Worm (Caenorhabditis elegans) whole organism, mixed stage, embryonic: ENCODE data around the gene F42A10.9.

Source experiments
- M03D4.4 ChIP-seq: sonication (generic microtip); optimal IDR thresholded peaks from 2 replicates; lab custom pipeline; 2017; ENCODE audit warnings: mild to moderate bottlenecking, missing genetic modification characterization, missing compliant biosample characterization
- bed-3 ChIP-seq: fragments of 200-800 bp; sonication (Bioruptor generic); optimal IDR thresholded peaks from 3 replicates; lab custom pipeline; 2018; ENCODE audit warnings: mild to moderate bottlenecking, missing genetic modification characterization, moderate library complexity, missing compliant biosample characterization
- ceh-39 ChIP-seq: fragments of 150-350 bp; optimal IDR thresholded peaks from 2 replicates; lab custom pipeline; 2014; ENCODE audit warnings: missing biosample characterization, missing genetic modification characterization
- ceh-83 ChIP-seq: fragments of 200-800 bp; sonication (Bioruptor generic); optimal IDR thresholded peaks from 2 replicates; lab custom pipeline; 2018; ENCODE audit warnings: mild to moderate bottlenecking, missing genetic modification characterization, missing compliant biosample characterization
- ces-1 ChIP-seq: fragments of 150-350 bp; optimal IDR thresholded peaks from 2 replicates; lab custom pipeline; 2014; ENCODE audit warnings: missing biosample characterization, missing genetic modification reagents, missing genetic modification characterization
- cnd-1 ChIP-seq: fragments of 200-800 bp; sonication (Bioruptor generic); optimal IDR thresholded peaks from 2 replicates; lab custom pipeline; 2018; ENCODE audit warnings: mild to moderate bottlenecking, missing genetic modification characterization, missing compliant biosample characterization
- drap-1 ChIP-seq: fragments of 200-800 bp; sonication (Bioruptor generic); optimal IDR thresholded peaks from 3 replicates; lab custom pipeline; 2018; ENCODE audit warnings: mild to moderate bottlenecking, missing genetic modification characterization, missing compliant biosample characterization
- elt-1 ChIP-seq: sonication (generic microtip); optimal IDR thresholded peaks from 2 replicates; lab custom pipeline; 2017; ENCODE audit warnings: missing genetic modification characterization, mild to moderate bottlenecking, missing compliant biosample characterization, antibody characterized with exemption, moderate library complexity, borderline replicate concordance; ENCODE audit not compliant: insufficient read depth
- elt-3 ChIP-seq: fragments of 150-350 bp; optimal IDR thresholded peaks from 2 replicates; lab custom pipeline; 2014; ENCODE audit warnings: missing biosample characterization, missing genetic modification characterization
- flh-1 ChIP-seq: fragments of 200-800 bp; sonication (Bioruptor generic); optimal IDR thresholded peaks from 2 replicates; lab custom pipeline; 2018; ENCODE audit warnings: mild to moderate bottlenecking, missing genetic modification characterization, moderate library complexity, missing compliant biosample characterization
- ham-2 ChIP-seq: fragments of 200-800 bp; sonication (Bioruptor generic); optimal IDR thresholded peaks from 2 replicates; lab custom pipeline; 2018; ENCODE audit warnings: mild to moderate bottlenecking, missing genetic modification characterization, missing compliant biosample characterization
- hlh-1 ChIP-seq: fragments of 150-350 bp; optimal IDR thresholded peaks from 2 replicates; lab custom pipeline; 2014; ENCODE audit warnings: missing biosample characterization, missing genetic modification reagents, missing genetic modification characterization
- lin-13 ChIP-seq: fragments of 150-350 bp; optimal IDR thresholded peaks from 2 replicates; lab custom pipeline; 2014; ENCODE audit warnings: missing biosample characterization, missing genetic modification characterization
- lin-32 ChIP-seq: fragments of 200-800 bp; sonication (Bioruptor generic); optimal IDR thresholded peaks from 2 replicates; lab custom pipeline; 2018; ENCODE audit warnings: mild to moderate bottlenecking, missing genetic modification characterization, missing compliant biosample characterization
- lsy-2 ChIP-seq: fragments of 150-350 bp; optimal IDR thresholded peaks from 2 replicates; lab custom pipeline; 2014; ENCODE audit warnings: missing biosample characterization, missing genetic modification characterization
- mab-5 ChIP-seq: fragments of 150-350 bp; optimal IDR thresholded peaks from 2 replicates; lab custom pipeline; 2014; ENCODE audit warnings: missing biosample characterization, missing genetic modification characterization
- mep-1 ChIP-seq: fragments of 150-350 bp; optimal IDR thresholded peaks from 2 replicates; lab custom pipeline; 2017; ENCODE audit warnings: missing biosample characterization, missing genetic modification reagents, missing genetic modification characterization, inconsistent platforms
- mls-2 ChIP-seq: sonication (generic microtip); optimal IDR thresholded peaks from 2 replicates; lab custom pipeline; 2016; ENCODE audit warnings: mild to moderate bottlenecking, missing genetic modification characterization, moderate library complexity, missing compliant biosample characterization
- nhr-12 ChIP-seq: fragments of 150-350 bp; optimal IDR thresholded peaks from 2 replicates; lab custom pipeline; 2014; ENCODE audit warnings: missing biosample characterization, missing genetic modification characterization
- nhr-2 ChIP-seq: fragments of 150-350 bp; optimal IDR thresholded peaks from 2 replicates; lab custom pipeline; 2014; ENCODE audit warnings: missing biosample characterization, missing genetic modification characterization
- nhr-237 ChIP-seq: fragments of 150-350 bp; optimal IDR thresholded peaks from 2 replicates; lab custom pipeline; 2014; ENCODE audit warnings: missing biosample characterization, missing genetic modification characterization
- nhr-28 ChIP-seq: fragments of 150-350 bp; optimal IDR thresholded peaks from 2 replicates; lab custom pipeline; 2014; ENCODE audit warnings: missing biosample characterization, missing genetic modification characterization
- nhr-76 ChIP-seq: sonication (generic microtip); optimal IDR thresholded peaks from 2 replicates; lab custom pipeline; 2017; ENCODE audit warnings: missing biosample characterization, missing genetic modification characterization
- pha-4 ChIP-seq: fragments of 150-350 bp; optimal IDR thresholded peaks from 2 replicates; lab custom pipeline; 2018; ENCODE audit warnings: missing biosample characterization, missing genetic modification reagents, missing genetic modification characterization
- sem-2 ChIP-seq: fragments of 200-800 bp; sonication (Bioruptor generic); optimal IDR thresholded peaks from 2 replicates; lab custom pipeline; 2018; ENCODE audit warnings: mild to moderate bottlenecking, missing genetic modification characterization, missing compliant biosample characterization
- snpc-4 ChIP-seq: fragments of 150-350 bp; optimal IDR thresholded peaks from 2 replicates; lab custom pipeline; 2014; ENCODE audit warnings: missing biosample characterization, missing genetic modification characterization
- sptf-1 ChIP-seq: sonication (generic microtip); optimal IDR thresholded peaks from 2 replicates; lab custom pipeline; 2017; ENCODE audit warnings: mild to moderate bottlenecking, missing genetic modification characterization, moderate library complexity, missing compliant biosample characterization
- tbx-8 ChIP-seq: fragments of 200-800 bp; sonication (Bioruptor generic); optimal IDR thresholded peaks from 2 replicates; lab custom pipeline; 2018; ENCODE audit warnings: mild to moderate bottlenecking, missing genetic modification characterization, moderate library complexity, missing compliant biosample characterization
- unc-120 ChIP-seq: sonication (generic microtip); optimal IDR thresholded peaks from 2 replicates; lab custom pipeline; 2017; ENCODE audit warnings: missing genetic modification characterization, missing compliant biosample characterization; ENCODE audit not compliant: poor library complexity, severe bottlenecking
- unc-39 ChIP-seq: fragments of 150-350 bp; optimal IDR thresholded peaks from 2 replicates; lab custom pipeline; 2014; ENCODE audit warnings: missing biosample characterization, missing genetic modification characterization
- unc-62 ChIP-seq: fragments of 150-350 bp; optimal IDR thresholded peaks from 2 replicates; lab custom pipeline; 2014; ENCODE audit warnings: missing biosample characterization, missing genetic modification reagents, missing genetic modification characterization

The F42A10.9 gene

ce11 chrIII:6170038-6170437 lies 5.7 kb downstream of the F42A10.9 start:
- TF ChIP-seq nhr-237 (tag; lab: Kevin White, UChicago) (peak; percentile 13), mep-1 (tag; lab: Kevin White, UChicago) (no peak), nhr-12 (tag; lab: Kevin White, UChicago) (no peak), unc-62 (GFP tag; lab: Kevin White, UChicago) (peak; percentile 60), elt-1 (no peak), lsy-2 (tag; lab: Kevin White, UChicago) (peak; percentile 6), snpc-4 (tag; lab: Kevin White, UChicago) (no peak), mab-5 (tag; lab: Kevin White, UChicago) (no peak), tbx-8 (GFP tag; lab: Kevin White, UChicago) (no peak), hlh-1 (tag; lab: Kevin White, UChicago) (peak; percentile 18), unc-120 (tag; lab: Kevin White, UChicago) (peak; percentile 62)

- TF ChIP-seq ces-1: no peak
- TF ChIP-seq snpc-4 (tag; lab: Kevin White, UChicago): no peak
- TF ChIP-seq flh-1 (GFP tag; lab: Kevin White, UChicago): no peak
- no peak for TF ChIP-seq lin-32 (GFP tag; lab: Kevin White, UChicago)
- TF ChIP-seq hlh-1 (tag; lab: Kevin White, UChicago): no peak
- no peak for TF ChIP-seq ceh-39 (tag; lab: Kevin White, UChicago)
- no peak for TF ChIP-seq unc-120 (tag; lab: Kevin White, UChicago)
- peak; percentile 33 for TF ChIP-seq ceh-83
- TF ChIP-seq nhr-237 (tag; lab: Kevin White, UChicago): peak; percentile 16
- TF ChIP-seq sem-2 (GFP tag; lab: Kevin White, UChicago): no peak
- no peak for TF ChIP-seq mls-2 (tag; lab: Kevin White, UChicago)
- no peak for TF ChIP-seq tbx-8 (GFP tag; lab: Kevin White, UChicago)
- TF ChIP-seq nhr-2 (tag; lab: Kevin White, UChicago): no peak
- no peak for TF ChIP-seq unc-39
- no peak for TF ChIP-seq ham-2
- TF ChIP-seq mep-1 (tag; lab: Kevin White, UChicago): peak; percentile 37
- no peak for TF ChIP-seq elt-3 (tag; lab: Kevin White, UChicago)
- TF ChIP-seq mab-5 (tag; lab: Kevin White, UChicago): no peak
- TF ChIP-seq nhr-76: no peak
- TF ChIP-seq drap-1 (GFP tag; lab: Kevin White, UChicago): no peak
- TF ChIP-seq bed-3 (GFP tag; lab: Kevin White, UChicago): no peak
- peak; percentile 16 for TF ChIP-seq sptf-1
- TF ChIP-seq lsy-2 (tag; lab: Kevin White, UChicago): peak; percentile 70
- no peak for TF ChIP-seq nhr-28
- peak; percentile 38 for TF ChIP-seq pha-4
- no peak for TF ChIP-seq M03D4.4
- TF ChIP-seq elt-1: no peak
- peak; percentile 63 for TF ChIP-seq lin-13
Measured at ce11 chrIII:6173020-6173597, 8.7 kb downstream of the F42A10.9 start, which contains the start of the genes abcf-3 and F42A10.5. abcf-3 (plus strand) TSS chrIII:6173403. F42A10.5 (minus strand) TSS chrIII:6173477.

ce11 chrIII:6176172-6176571 lies 11.8 kb downstream of the F42A10.9 start:
- no peak for TF ChIP-seq flh-1 (GFP tag; lab: Kevin White, UChicago)
- no peak for TF ChIP-seq unc-39
- TF ChIP-seq nhr-237 (tag; lab: Kevin White, UChicago): no peak
- no peak for TF ChIP-seq lin-32 (GFP tag; lab: Kevin White, UChicago)
- TF ChIP-seq sem-2 (GFP tag; lab: Kevin White, UChicago): no peak
- no peak for TF ChIP-seq bed-3 (GFP tag; lab: Kevin White, UChicago)
- TF ChIP-seq drap-1 (GFP tag; lab: Kevin White, UChicago): no peak
- TF ChIP-seq elt-1: no peak
- TF ChIP-seq cnd-1: no peak
- no peak for TF ChIP-seq sptf-1
- no peak for TF ChIP-seq ceh-83
- TF ChIP-seq lin-13: no peak
- TF ChIP-seq nhr-2 (tag; lab: Kevin White, UChicago): no peak
- TF ChIP-seq, all 35 proteins: peak for 0

ce11 chrIII:6176761-6177160 lies 12.4 kb downstream of the F42A10.9 start, which contains the start of gene F42A10.6:
F42A10.6 (minus strand) TSS chrIII:6176861.
- no peak for TF ChIP-seq nhr-237 (tag; lab: Kevin White, UChicago)
- no peak for TF ChIP-seq mep-1 (tag; lab: Kevin White, UChicago)
- no peak for TF ChIP-seq M03D4.4
- TF ChIP-seq nhr-12 (tag; lab: Kevin White, UChicago): no peak
